Worm (Caenorhabditis elegans) whole organism, L3 larva: ENCODE data around the gene C06A12.19.

Experiments used
- lin-15B ChIP-seq: fragments of 150-350 bp; optimal IDR thresholded peaks from 2 replicates; lab custom pipeline; 2014; ENCODE audit warnings: missing biosample characterization, missing genetic modification characterization
- lin-39 ChIP-seq: fragments of 150-350 bp; optimal IDR thresholded peaks from 2 replicates; lab custom pipeline; 2018; ENCODE audit warnings: missing biosample characterization, missing genetic modification reagents, missing genetic modification characterization
- mdl-1 ChIP-seq: fragments of 150-350 bp; optimal IDR thresholded peaks from 2 replicates; lab custom pipeline; 2014; ENCODE audit warnings: missing biosample characterization, missing genetic modification characterization
- unc-62 ChIP-seq: fragments of 150-350 bp; sonication (generic microtip); optimal IDR thresholded peaks from 4 replicates; lab custom pipeline; 2014; ENCODE audit warnings: missing biosample characterization, missing genetic modification reagents, missing genetic modification characterization

DNA sequence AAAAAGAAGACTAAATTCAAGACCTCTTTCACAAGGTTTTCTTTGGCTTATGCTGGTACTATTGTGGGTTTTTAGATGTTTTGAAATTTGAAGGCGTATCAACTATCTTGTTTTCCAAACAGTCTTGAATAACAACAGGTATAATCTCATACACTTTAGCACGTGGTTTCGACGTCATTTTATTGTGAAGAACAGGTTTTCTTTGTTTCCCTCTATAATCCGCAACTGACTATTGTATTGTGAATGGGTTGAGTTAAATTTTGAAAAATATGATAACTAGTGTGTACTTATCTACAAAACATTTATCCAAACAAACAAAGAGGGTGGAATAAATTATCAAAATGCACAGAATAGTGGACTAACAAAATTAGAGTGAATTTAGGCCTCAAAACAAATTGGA, 1.4 kb upstream of the C06A12.19 start:
- TF ChIP-seq unc-62 (no peak), lin-15B (tag; lab: Kevin White, UChicago) (no peak), mdl-1 (tag; lab: Kevin White, UChicago) (no peak), lin-39 (tag; lab: Kevin White, UChicago) (no peak)
